Worm (Caenorhabditis elegans): ENCODE results near the gene B0432.7.
A peak's percentile ranks its signal among the peaks of the same experiment; 100 is the strongest.

The B0432.7 gene

ce11 chrII:323048-323776 lies 49.4 kb upstream of the B0432.7 start, which contains the start of gene K01A2.10 (continued):
- no peak for TF ChIP-seq hpl-2 (GFP tag; optimal IDR thresholded peaks at IDR 0.05)
- no peak for TF ChIP-seq fkh-10 (GFP tag; optimal IDR thresholded peaks at IDR 0.05)
- TF ChIP-seq F16B12.6 (tag; optimal IDR thresholded peaks at IDR 0.05) = no peak
- TF ChIP-seq nhr-71 (tag; optimal IDR thresholded peaks at IDR 0.05) = peak; percentile 69
- no peak for TF ChIP-seq nhr-76 (tag; optimal IDR thresholded peaks at IDR 0.05)
- TF ChIP-seq lin-15B (tag; optimal IDR thresholded peaks at IDR 0.05) = no peak
- no peak for TF ChIP-seq sup-37 (GFP tag; optimal IDR thresholded peaks at IDR 0.05)
- peak; percentile 65 for TF ChIP-seq rnt-1 (tag; optimal IDR thresholded peaks at IDR 0.05)
- TF ChIP-seq C04F5.9 (tag; optimal IDR thresholded peaks at IDR 0.05) = no peak
- no peak for TF ChIP-seq hlh-17 (GFP tag; optimal IDR thresholded peaks at IDR 0.05; ENCODE audit: borderline replicate concordance)
- no peak for TF ChIP-seq zip-4 (GFP tag; optimal IDR thresholded peaks at IDR 0.05)
- no peak for TF ChIP-seq tlp-1 (tag; optimal IDR thresholded peaks at IDR 0.05)
- TF ChIP-seq grh-1 (GFP tag; IDR thresholded peaks at IDR 0.05) = no peak
- no peak for TF ChIP-seq nhr-90 (tag; optimal IDR thresholded peaks at IDR 0.05; ENCODE audit: poor library complexity)
- no peak for TF ChIP-seq nhr-84 (tag; optimal IDR thresholded peaks at IDR 0.05)
- TF ChIP-seq blmp-1 (tag; optimal IDR thresholded peaks at IDR 0.05) = peak; percentile 94
- TF ChIP-seq unc-98 (GFP tag; IDR thresholded peaks at IDR 0.05) = no peak
- peak; percentile 93 for TF ChIP-seq lin-14 (GFP tag; optimal IDR thresholded peaks at IDR 0.05)
- TF ChIP-seq alr-1 (tag; optimal IDR thresholded peaks at IDR 0.05; ENCODE audit: borderline replicate concordance) = no peak
- TF ChIP-seq lin-35 (GFP tag; optimal IDR thresholded peaks at IDR 0.05) = peak; percentile 39 to 56
- TF ChIP-seq nhr-28 (tag; optimal IDR thresholded peaks at IDR 0.05) = no peak
- TF ChIP-seq fkh-8 (tag; optimal IDR thresholded peaks at IDR 0.05) = peak; percentile 51
- TF ChIP-seq ceh-63 (GFP tag; optimal IDR thresholded peaks at IDR 0.05) = no peak
- TF ChIP-seq ztf-11 (tag; optimal IDR thresholded peaks at IDR 0.05) = no peak
- no peak for TF ChIP-seq mef-2 (tag; optimal IDR thresholded peaks at IDR 0.05)
- TF ChIP-seq unc-30 (tag; optimal IDR thresholded peaks at IDR 0.05) = no peak
- TF ChIP-seq lin-13 (GFP tag; optimal IDR thresholded peaks at IDR 0.05) = peak; percentile 17
- TF ChIP-seq ama-1 (optimal IDR thresholded peaks at IDR 0.05) = peak; percentile 13
- no peak for TF ChIP-seq pax-3 (tag; optimal IDR thresholded peaks at IDR 0.05)
- no peak for TF ChIP-seq dsc-1 (tag; optimal IDR thresholded peaks at IDR 0.05)
- TF ChIP-seq tbx-2 (tag; optimal IDR thresholded peaks at IDR 0.05) = no peak
- TF ChIP-seq unc-130 (tag; optimal IDR thresholded peaks at IDR 0.05) = peak; percentile 43
- no peak for TF ChIP-seq lir-3 (tag; optimal IDR thresholded peaks at IDR 0.05; ENCODE audit: poor library complexity)
- no peak for TF ChIP-seq mab-9 (GFP tag; IDR thresholded peaks at IDR 0.05)
- no peak for TF ChIP-seq nhr-11 (tag; optimal IDR thresholded peaks at IDR 0.05)
- no peak for TF ChIP-seq unc-62 (GFP tag; optimal IDR thresholded peaks at IDR 0.05)
- peak in 1 of 2 experiments; percentile 51 for TF ChIP-seq mdl-1 (tag; optimal IDR thresholded peaks at IDR 0.05)
- TF ChIP-seq aha-1 (tag; optimal IDR thresholded peaks at IDR 0.05) = no peak
- TF ChIP-seq mep-1 (tag; optimal IDR thresholded peaks at IDR 0.05) = peak; percentile 80
- no peak for TF ChIP-seq hlh-4 (tag; optimal IDR thresholded peaks at IDR 0.05)
- peak; percentile 70 for TF ChIP-seq snu-23 (GFP tag; optimal IDR thresholded peaks at IDR 0.05)
- no peak for TF ChIP-seq efl-3 (GFP tag; optimal IDR thresholded peaks at IDR 0.05)
- TF ChIP-seq skn-1 (tag; optimal IDR thresholded peaks at IDR 0.05) = peak; percentile 56
- peak; percentile 18 for TF ChIP-seq xbp-1 (tag; optimal IDR thresholded peaks at IDR 0.05)
- no peak for TF ChIP-seq jun-1 (tag; optimal IDR thresholded peaks at IDR 0.05)
- no peak for TF ChIP-seq ets-5 (GFP tag; IDR thresholded peaks at IDR 0.05)

Measured in whole organism, L1 larva.